Fruit fly (Drosophila melanogaster): Measurements from ENCODE around the gene CG3402.

The CG3402 gene

dm6 chr3L:633272-634254, 19.1 kb downstream of the CG3402 start (continued):
- TF ChIP-seq seq (GFP tag; IDR thresholded peaks at IDR 0.05) (peak; percentile 50), sisA (GFP tag; IDR thresholded peaks at IDR 0.05) (peak; percentile 89), ap (GFP tag; IDR thresholded peaks at IDR 0.05) (peak; percentile 86), trem (tag; optimal IDR thresholded peaks at IDR 0.05) (peak; percentile 77), tap (tag; optimal IDR thresholded peaks at IDR 0.05) (peak; percentile 51), toy (GFP tag; IDR thresholded peaks at IDR 0.05) (0 out of 2 replicates have a peak, but pooled peaks have one; percentile 17), onecut (GFP tag; IDR thresholded peaks at IDR 0.05) (peak; percentile 76), Dip3 (GFP tag; optimal IDR thresholded peaks at IDR 0.05) (peak; percentile 14), CG12744 (GFP tag; optimal IDR thresholded peaks at IDR 0.05) (peak; percentile 54), vvl (GFP tag; IDR thresholded peaks at IDR 0.05) (peak; percentile 93), h (optimal IDR thresholded peaks at IDR 0.05) (no peak), slou (GFP tag; optimal IDR thresholded peaks at IDR 0.05) (peak; percentile 21), Sox102F (GFP tag; optimal IDR thresholded peaks at IDR 0.05) (peak; percentile 94), CG15601 (tag; optimal IDR thresholded peaks at IDR 0.05) (peak; percentile 90), CG11723 (GFP tag; optimal IDR thresholded peaks at IDR 0.05) (peak; percentile 77), gem (tag; optimal IDR thresholded peaks at IDR 0.05) (peak; percentile 94), CG6175 (GFP tag; IDR thresholded peaks at IDR 0.05) (no peak), CG8281 (tag; optimal IDR thresholded peaks at IDR 0.05) (peak; percentile 60), CG13296 (GFP tag; optimal IDR thresholded peaks at IDR 0.05) (no peak), CG31224 (GFP tag; IDR thresholded peaks at IDR 0.05) (no peak), scrt (GFP tag; optimal IDR thresholded peaks at IDR 0.05) (peak; percentile 67), CG18619 (GFP tag; optimal IDR thresholded peaks at IDR 0.05) (peak; percentile 77), Lhr (GFP tag; optimal IDR thresholded peaks at IDR 0.05) (peak; percentile 82), CG14965 (GFP tag; optimal IDR thresholded peaks at IDR 0.05; ENCODE audit: borderline replicate concordance) (peak; percentile 49), Dfd (GFP tag; optimal IDR thresholded peaks at IDR 0.05) (peak in 1 of 2 experiments; percentile 2), mirr (GFP tag; optimal IDR thresholded peaks at IDR 0.05) (no peak), tll (GFP tag; optimal IDR thresholded peaks at IDR 0.05) (no peak), D19B (GFP tag; optimal IDR thresholded peaks at IDR 0.05) (no peak), CTCF (GFP tag; optimal IDR thresholded peaks at IDR 0.05) (peak; percentile 55), her (GFP tag; optimal IDR thresholded peaks at IDR 0.05) (peak; percentile 71), stc (GFP tag; IDR thresholded peaks at IDR 0.05) (peak; percentile 86), HHEX (GFP tag; optimal IDR thresholded peaks at IDR 0.05) (peak; percentile 51), p53 (GFP tag; optimal IDR thresholded peaks at IDR 0.05) (peak; percentile 70), CG10431 (GFP tag; optimal IDR thresholded peaks at IDR 0.05) (peak; percentile 72), CG17612 (GFP tag; IDR thresholded peaks at IDR 0.05) (no peak), ara (GFP tag; IDR thresholded peaks at IDR 0.05) (peak; percentile 94), CG3281 (GFP tag; optimal IDR thresholded peaks at IDR 0.05) (peak; percentile 33), zf30C (GFP tag; optimal IDR thresholded peaks at IDR 0.05) (peak; percentile 92), Taf1 (GFP tag; IDR thresholded peaks at IDR 0.05) (0 out of 2 replicates have a peak, but pooled peaks have one; percentile 24), Hr3 (GFP tag; optimal IDR thresholded peaks at IDR 0.05) (peak; percentile 83), CG3847 (GFP tag; IDR thresholded peaks at IDR 0.05) (peak; percentile 57; the same call in 1 of the 2 replicates), CG16863 (GFP tag; optimal IDR thresholded peaks at IDR 0.05) (peak; percentile 86), inv (GFP tag; IDR thresholded peaks at IDR 0.05; ENCODE audit: partially characterized antibody) (no peak), CG11504 (tag; optimal IDR thresholded peaks at IDR 0.05) (peak; percentile 88), Camta (GFP tag; optimal IDR thresholded peaks at IDR 0.05) (peak; percentile 74), CG12104 (GFP tag; optimal IDR thresholded peaks at IDR 0.05) (peak; percentile 61), Hmx (GFP tag; optimal IDR thresholded peaks at IDR 0.05) (no peak), CG30431 (GFP tag; optimal IDR thresholded peaks at IDR 0.05) (peak; percentile 89), tna (GFP tag; IDR thresholded peaks at IDR 0.05; ENCODE audit: partially characterized antibody) (no peak)

Measured in whole organism, embryonic.